Worm (Caenorhabditis elegans) whole organism, L4 larva: ENCODE results near the gene ssp-36.

ENCODE experiments used
- F26F4.8 ChIP-seq: fragments of 200-800 bp; sonication (Bioruptor generic); conservative IDR thresholded peaks from 2 replicates; pipeline ENCODE4 v1.3.6; 2022; ENCODE audit warnings: missing genetic modification characterization, missing compliant biosample characterization
- F37D6.2 ChIP-seq: sonication (generic microtip); optimal IDR thresholded peaks from 2 replicates; lab custom pipeline; 2016; ENCODE audit warnings: mild to moderate bottlenecking, missing genetic modification characterization, missing compliant biosample characterization
- F44E2.7 ChIP-seq: fragments of 200-800 bp; sonication (Bioruptor generic); IDR thresholded peaks from 2 replicates; pipeline ENCODE4 v2.1.2; 2022; ENCODE audit warnings: missing genetic modification characterization, missing compliant biosample characterization
- F49E8.2 ChIP-seq: sonication (generic microtip); optimal IDR thresholded peaks from 2 replicates; lab custom pipeline; 2016; ENCODE audit warnings: missing compliant biosample characterization, mild to moderate bottlenecking, missing genetic modification characterization, borderline replicate concordance
- R02D3.7 ChIP-seq: fragments of 150-350 bp; sonication (generic microtip); optimal IDR thresholded peaks from 3 replicates; lab custom pipeline; 2014; ENCODE audit warnings: missing biosample characterization, missing genetic modification characterization
- T20F7.1 ChIP-seq: fragments of 200-800 bp; sonication (Bioruptor generic); optimal IDR thresholded peaks from 2 replicates; lab custom pipeline; 2018; ENCODE audit warnings: mild to moderate bottlenecking, missing genetic modification characterization, missing compliant biosample characterization
- T26A8.4 ChIP-seq: fragments of 200-800 bp; sonication (Bioruptor generic); IDR thresholded peaks from 2 replicates; pipeline ENCODE4 v1.3.6; 2022; ENCODE audit warnings: missing genetic modification characterization, missing compliant biosample characterization
- Y105C5A.15 ChIP-seq: fragments of 200-800 bp; sonication (Bioruptor generic); IDR thresholded peaks from 2 replicates; pipeline ENCODE4 v1.3.6; 2022; ENCODE audit warnings: missing genetic modification characterization, missing compliant biosample characterization
- Y5F2A.4 ChIP-seq: fragments of 200-800 bp; sonication (Bioruptor generic); optimal IDR thresholded peaks from 2 replicates; lab custom pipeline; 2018; ENCODE audit warnings: mild to moderate bottlenecking, missing genetic modification characterization, missing compliant biosample characterization
- ZK337.2 ChIP-seq: fragments of 200-800 bp; sonication (Bioruptor generic); IDR thresholded peaks from 2 replicates; pipeline ENCODE4 v1.3.6; 2022; ENCODE audit warnings: missing genetic modification reagents, missing genetic modification characterization, missing compliant biosample characterization
- ama-1 ChIP-seq: fragments of 150-350 bp; optimal IDR thresholded peaks from 2 replicates; lab custom pipeline; 2014; ENCODE audit warnings: inconsistent platforms, mixed read lengths
- arid-1 ChIP-seq: fragments of 200-800 bp; sonication (Bioruptor generic); conservative IDR thresholded peaks from 2 replicates; pipeline ENCODE4 v1.3.6; 2022; ENCODE audit warnings: missing genetic modification reagents, missing genetic modification characterization, missing compliant biosample characterization
- ceh-20 ChIP-seq: fragments of 200-800 bp; sonication (Bioruptor generic); IDR thresholded peaks from 2 replicates; pipeline ENCODE4 v1.3.6; 2022; ENCODE audit warnings: missing genetic modification reagents, missing genetic modification characterization, missing compliant biosample characterization
- ceh-28 ChIP-seq: fragments of 150-350 bp; optimal IDR thresholded peaks from 2 replicates; lab custom pipeline; 2014; ENCODE audit warnings: missing biosample characterization, missing genetic modification reagents, missing genetic modification characterization
- ceh-32 ChIP-seq: sonication (generic microtip); optimal IDR thresholded peaks from 2 replicates; lab custom pipeline; 2016; ENCODE audit warnings: mild to moderate bottlenecking, missing genetic modification characterization, missing compliant biosample characterization; ENCODE audit not compliant: poor library complexity
- cey-2 ChIP-seq: sonication (generic microtip); optimal IDR thresholded peaks from 3 replicates; lab custom pipeline; 2017; ENCODE audit warnings: missing genetic modification characterization, mild to moderate bottlenecking, missing compliant biosample characterization, antibody characterized with exemption, borderline replicate concordance; ENCODE audit not compliant: insufficient read depth
- ctbp-1 ChIP-seq: fragments of 200-800 bp; sonication (Bioruptor generic); IDR thresholded peaks from 2 replicates; pipeline ENCODE4 v1.3.6; 2022; ENCODE audit warnings: missing genetic modification reagents, missing genetic modification characterization, missing compliant biosample characterization
- daf-16 ChIP-seq, 3 experiments: sonication (generic microtip); optimal IDR thresholded peaks; 2 replicates each; lab custom pipeline; 2016 to 2017; ENCODE audit warnings: missing genetic modification characterization in 3 of 3, missing genetic modification reagents in 3 of 3, mild to moderate bottlenecking in 2 of 3, missing compliant biosample characterization in 2 of 3, missing biosample characterization in 1 of 3, moderate library complexity in 1 of 3
- daf-19 ChIP-seq: fragments of 200-800 bp; sonication (Bioruptor generic); conservative IDR thresholded peaks from 2 replicates; pipeline ENCODE4 v1.3.6; 2022; ENCODE audit warnings: missing genetic modification characterization, missing compliant biosample characterization
- dmd-6 ChIP-seq: fragments of 200-800 bp; sonication (Bioruptor generic); IDR thresholded peaks from 2 replicates; pipeline ENCODE4 v1.3.6; 2022; ENCODE audit warnings: missing genetic modification reagents, missing genetic modification characterization, missing compliant biosample characterization
- dmd-8 ChIP-seq: fragments of 200-800 bp; sonication (Bioruptor generic); IDR thresholded peaks from 2 replicates; pipeline ENCODE4 v1.3.6; 2022; ENCODE audit warnings: missing genetic modification characterization, missing compliant biosample characterization
- duxl-1 ChIP-seq: sonication (generic microtip); optimal IDR thresholded peaks from 2 replicates; lab custom pipeline; 2016; ENCODE audit warnings: mild to moderate bottlenecking, missing genetic modification characterization, moderate library complexity, missing compliant biosample characterization; ENCODE audit not compliant: poor library complexity
- egl-43 ChIP-seq: fragments of 200-800 bp; sonication (Bioruptor generic); IDR thresholded peaks from 2 replicates; pipeline ENCODE4 v1.3.6; 2022; ENCODE audit warnings: missing genetic modification reagents, missing genetic modification characterization, missing compliant biosample characterization
- fos-1 ChIP-seq: fragments of 150-350 bp; optimal IDR thresholded peaks from 2 replicates; lab custom pipeline; 2014; ENCODE audit warnings: missing biosample characterization, missing genetic modification characterization
- hlh-30 ChIP-seq: sonication (generic microtip); optimal IDR thresholded peaks from 2 replicates; lab custom pipeline; 2017; ENCODE audit warnings: antibody characterized with exemption, mild to moderate bottlenecking, missing genetic modification characterization, missing compliant biosample characterization; ENCODE audit not compliant: insufficient read depth
- lin-1 ChIP-seq: fragments of 200-800 bp; sonication (Bioruptor generic); IDR thresholded peaks from 2 replicates; pipeline ENCODE4 v1.3.6; 2022; ENCODE audit warnings: missing genetic modification reagents, missing genetic modification characterization, missing compliant biosample characterization
- lin-29 ChIP-seq: fragments of 200-800 bp; sonication (Bioruptor generic); IDR thresholded peaks from 2 replicates; pipeline ENCODE4 v1.3.6; 2022; ENCODE audit warnings: missing genetic modification reagents, missing genetic modification characterization, missing compliant biosample characterization
- lsy-2 ChIP-seq, 2 experiments: fragments of 150-350 bp in 1 of 2; sonication (generic microtip) in 1 of 2; optimal IDR thresholded peaks; 2 replicates each; lab custom pipeline; 2014 to 2017; ENCODE audit warnings: missing biosample characterization in 2 of 2, missing genetic modification characterization in 2 of 2
- mdl-1 ChIP-seq, 2 experiments: fragments of 150-350 bp in 1 of 2; sonication (generic microtip) in 1 of 2; optimal IDR thresholded peaks; 2 replicates each; lab custom pipeline; 2014 to 2017; ENCODE audit warnings: missing biosample characterization in 2 of 2, missing genetic modification characterization in 2 of 2
- mdt-29 ChIP-seq: fragments of 200-800 bp; sonication (Bioruptor generic); IDR thresholded peaks from 2 replicates; pipeline ENCODE4 v1.3.6; 2022; ENCODE audit warnings: missing genetic modification reagents, missing genetic modification characterization, missing compliant biosample characterization
- mxl-3 ChIP-seq: fragments of 200-800 bp; sonication (Bioruptor generic); optimal IDR thresholded peaks from 2 replicates; lab custom pipeline; 2018; ENCODE audit warnings: mild to moderate bottlenecking, missing genetic modification characterization, missing compliant biosample characterization
- nhr-10 ChIP-seq: fragments of 150-350 bp; optimal IDR thresholded peaks from 2 replicates; lab custom pipeline; 2014; ENCODE audit warnings: missing biosample characterization, missing genetic modification characterization
- nhr-102 ChIP-seq: sonication (generic microtip); optimal IDR thresholded peaks from 2 replicates; lab custom pipeline; 2016; ENCODE audit warnings: mild to moderate bottlenecking, missing genetic modification characterization, moderate library complexity, missing compliant biosample characterization
- nhr-11 ChIP-seq: fragments of 150-350 bp; optimal IDR thresholded peaks from 2 replicates; lab custom pipeline; 2014; ENCODE audit warnings: missing biosample characterization, missing genetic modification characterization
- nhr-111 ChIP-seq: fragments of 200-800 bp; sonication (Bioruptor generic); optimal IDR thresholded peaks from 2 replicates; lab custom pipeline; 2018; ENCODE audit warnings: mild to moderate bottlenecking, missing genetic modification characterization, missing compliant biosample characterization
- nhr-6 ChIP-seq: fragments of 150-350 bp; optimal IDR thresholded peaks from 2 replicates; lab custom pipeline; 2014; ENCODE audit warnings: missing biosample characterization, missing genetic modification characterization
- pha-4 ChIP-seq, 2 experiments: fragments of 150-350 bp in 1 of 2; fragments of 200-800 bp in 1 of 2; sonication (Bioruptor generic) in 1 of 2; IDR thresholded peaks in 1 of 2; optimal IDR thresholded peaks in 1 of 2; 2 replicates each; pipeline versions ENCODE4 v1.3.6 to Lab custom; 2014 to 2022; ENCODE audit warnings: missing genetic modification characterization in 2 of 2, missing genetic modification reagents in 2 of 2, missing biosample characterization in 1 of 2, missing compliant biosample characterization in 1 of 2
- saeg-2 ChIP-seq: fragments of 200-800 bp; sonication (Bioruptor generic); IDR thresholded peaks from 2 replicates; pipeline ENCODE4 v1.3.6; 2022; ENCODE audit warnings: missing genetic modification reagents, missing genetic modification characterization, missing compliant biosample characterization
- sdz-12 ChIP-seq: fragments of 200-800 bp; sonication (Bioruptor generic); optimal IDR thresholded peaks from 2 replicates; lab custom pipeline; 2018; ENCODE audit warnings: mild to moderate bottlenecking, missing genetic modification characterization, missing compliant biosample characterization
- skn-1 ChIP-seq: fragments of 150-350 bp; optimal IDR thresholded peaks from 2 replicates; lab custom pipeline; 2014; ENCODE audit warnings: missing biosample characterization, missing genetic modification characterization
- snpc-1.2 ChIP-seq: fragments of 200-800 bp; sonication (Bioruptor generic); IDR thresholded peaks from 2 replicates; pipeline ENCODE4 v1.3.6; 2022; ENCODE audit warnings: missing genetic modification reagents, missing genetic modification characterization, missing compliant biosample characterization
- spr-1 ChIP-seq: sonication (generic microtip); optimal IDR thresholded peaks from 2 replicates; lab custom pipeline; 2016; ENCODE audit warnings: mild to moderate bottlenecking, missing genetic modification characterization, missing compliant biosample characterization
- spr-3 ChIP-seq: fragments of 200-800 bp; sonication (Bioruptor generic); optimal IDR thresholded peaks from 2 replicates; lab custom pipeline; 2018; ENCODE audit warnings: mild to moderate bottlenecking, missing genetic modification characterization, missing compliant biosample characterization
- tag-97 ChIP-seq: fragments of 200-800 bp; sonication (Bioruptor generic); IDR thresholded peaks from 2 replicates; pipeline ENCODE4 v1.3.6; 2022; ENCODE audit warnings: missing genetic modification characterization, missing compliant biosample characterization
- tra-1 ChIP-seq: fragments of 200-800 bp; sonication (Bioruptor generic); IDR thresholded peaks from 2 replicates; pipeline ENCODE4 v1.3.6; 2022; ENCODE audit warnings: missing genetic modification reagents, missing genetic modification characterization, missing compliant biosample characterization
- unc-130 ChIP-seq: sonication (generic microtip); optimal IDR thresholded peaks from 2 replicates; lab custom pipeline; 2016; ENCODE audit warnings: missing genetic modification reagents, missing genetic modification characterization, missing compliant biosample characterization
- unc-39 ChIP-seq: sonication (generic microtip); optimal IDR thresholded peaks from 2 replicates; lab custom pipeline; 2017; ENCODE audit warnings: missing biosample characterization, missing genetic modification characterization
- vab-7 ChIP-seq: fragments of 200-800 bp; sonication (Bioruptor generic); IDR thresholded peaks from 2 replicates; pipeline ENCODE4 v1.3.6; 2022; ENCODE audit warnings: missing genetic modification reagents, missing genetic modification characterization, missing compliant biosample characterization

The ssp-36 gene

ce11 chrIV:9801418-9801817 lies 35.3 kb upstream of the ssp-36 start (continued):
- TF ChIP-seq F26F4.8 (GFP tag; lab: Robert Waterston, UW) = no peak
- peak; percentile 95 for TF ChIP-seq lin-1 (GFP tag; lab: Robert Waterston, UW)
- no peak for TF ChIP-seq T26A8.4 (GFP tag; lab: Robert Waterston, UW)
- TF ChIP-seq dmd-8 (GFP tag; lab: Robert Waterston, UW) = no peak
- TF ChIP-seq ctbp-1 (GFP tag; lab: Robert Waterston, UW) = no peak
- peak in 1 of 2 experiments; percentile 70 for TF ChIP-seq lsy-2 (tag; optimal IDR thresholded peaks at IDR 0.05; lab: Kevin White, UChicago)
- no peak for TF ChIP-seq nhr-6 (tag; lab: Kevin White, UChicago)
- TF ChIP-seq skn-1 (tag; lab: Kevin White, UChicago) = no peak
- no peak for TF ChIP-seq cey-2 (tag; lab: Kevin White, UChicago)
- TF ChIP-seq F49E8.2 = no peak
- no peak for TF ChIP-seq tag-97 (GFP tag; lab: Robert Waterston, UW)
- peak; percentile 36; the same call in 1 of the 2 replicates for TF ChIP-seq pha-4 (GFP tag; IDR thresholded peaks at IDR 0.05; lab: Robert Waterston, UW)
- no peak for TF ChIP-seq pha-4 (tag; optimal IDR thresholded peaks at IDR 0.05; lab: Kevin White, UChicago)
- peak; percentile 64 for TF ChIP-seq nhr-10 (tag; lab: Kevin White, UChicago)
- TF ChIP-seq tra-1 (GFP tag; lab: Robert Waterston, UW) = peak; percentile 97
- no peak for TF ChIP-seq unc-39 (tag; lab: Kevin White, UChicago)
- TF ChIP-seq T20F7.1 (GFP tag; lab: Kevin White, UChicago) = peak; percentile 53
- peak; percentile 63 for TF ChIP-seq nhr-102 (tag; lab: Kevin White, UChicago)
- TF ChIP-seq hlh-30 (tag; lab: Kevin White, UChicago) = peak; percentile 59
- TF ChIP-seq ama-1 (lab: Kevin White, UChicago) = no peak
- no peak for TF ChIP-seq duxl-1 (tag; lab: Kevin White, UChicago)
- no peak for TF ChIP-seq nhr-111 (GFP tag; lab: Kevin White, UChicago)
- peak; percentile 98 for TF ChIP-seq dmd-6 (GFP tag; lab: Robert Waterston, UW)

DNA sequence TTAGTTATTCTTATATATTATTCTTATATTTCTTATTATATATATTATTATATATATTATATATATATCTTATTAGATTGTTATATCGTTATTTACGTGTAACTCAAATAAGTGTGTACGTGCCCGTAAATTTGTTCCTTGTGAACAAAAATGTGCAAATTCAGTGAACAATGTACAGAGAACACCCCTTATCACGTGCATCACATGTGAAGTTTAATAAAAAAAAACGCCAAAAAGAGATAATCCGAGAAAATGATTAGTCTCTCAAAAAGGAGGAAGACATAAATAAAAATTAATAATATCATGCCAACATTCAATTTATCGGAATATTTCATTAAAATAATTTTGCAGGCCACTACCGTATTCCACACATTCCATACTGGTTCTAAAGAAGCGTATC lies 33.5 kb upstream of the ssp-36 start:
- TF ChIP-seq F44E2.7 (GFP tag; lab: Robert Waterston, UW) (no peak), nhr-10 (tag; lab: Kevin White, UChicago) (no peak), mxl-3 (GFP tag; lab: Kevin White, UChicago) (no peak), lsy-2 (tag; optimal IDR thresholded peaks at IDR 0.05; lab: Kevin White, UChicago) (peak in 1 of 2 experiments; percentile 4), spr-3 (GFP tag; lab: Kevin White, UChicago) (no peak), mdl-1 (tag; optimal IDR thresholded peaks at IDR 0.05; lab: Kevin White, UChicago) (no peak), R02D3.7 (tag; lab: Kevin White, UChicago) (no peak), ceh-28 (no peak), T26A8.4 (GFP tag; lab: Robert Waterston, UW) (no peak), unc-130 (GFP tag; lab: Kevin White, UChicago) (no peak), nhr-11 (no peak), lin-29 (GFP tag; lab: Robert Waterston, UW) (no peak), Y105C5A.15 (GFP tag; lab: Robert Waterston, UW) (no peak), F37D6.2 (tag; lab: Kevin White, UChicago) (no peak), ceh-32 (tag; lab: Kevin White, UChicago) (no peak), egl-43 (no peak), ctbp-1 (GFP tag; lab: Robert Waterston, UW) (no peak), ceh-20 (GFP tag; lab: Robert Waterston, UW) (no peak), snpc-1.2 (no peak), vab-7 (GFP tag; lab: Robert Waterston, UW) (no peak), Y5F2A.4 (no peak), daf-19 (GFP tag; lab: Robert Waterston, UW) (no peak), sdz-12 (no peak), daf-16 (GFP tag; optimal IDR thresholded peaks at IDR 0.05; lab: Kevin White, UChicago) (no peak), daf-16 (tag; optimal IDR thresholded peaks at IDR 0.05; lab: Kevin White, UChicago) (peak; percentile 53), ZK337.2 (GFP tag; lab: Robert Waterston, UW) (no peak), tra-1 (GFP tag; lab: Robert Waterston, UW) (no peak), fos-1 (no peak), saeg-2 (GFP tag; lab: Robert Waterston, UW) (no peak), unc-39 (tag; lab: Kevin White, UChicago) (no peak), mdt-29 (GFP tag; lab: Robert Waterston, UW) (no peak), spr-1 (tag; lab: Kevin White, UChicago) (no peak), arid-1 (GFP tag; lab: Robert Waterston, UW) (no peak)
